Fruit fly (Drosophila melanogaster) S2 (cell line): ENCODE measurements around the gene AP-2alpha.

ENCODE experiments used
- CG8478 ChIP-seq: fragments of >200 bp; optimal IDR thresholded peaks from 2 replicates; lab custom pipeline; 2018
- CTCF ChIP-seq, 2 experiments: fragments of >200 bp; optimal IDR thresholded peaks; 2 replicates each; lab custom pipeline; 2018

dm6 chr2L:392529-392928 lies 22.0 kb downstream of the AP-2alpha start:
- TF ChIP-seq CG8478 (lab: Kevin White, UChicago) (no peak), CTCF (optimal IDR thresholded peaks at IDR 0.05; lab: Kevin White, UChicago) (no peak)
